Worm (Caenorhabditis elegans) whole organism, L4/young adult: Measurements from ENCODE around the gene B0348.2.
A peak's percentile ranks its signal among the peaks of the same experiment; 100 is the strongest.

Experiments
- W03F9.2 ChIP-seq: fragments of 150-350 bp; optimal IDR thresholded peaks from 2 replicates; lab custom pipeline; 2014; ENCODE audit warnings: missing biosample characterization, missing genetic modification characterization
- dao-5 ChIP-seq: sonication (generic microtip); optimal IDR thresholded peaks from 2 replicates; lab custom pipeline; 2016; ENCODE audit warnings: missing genotype, missing genetic modification characterization, moderate library complexity, missing compliant biosample characterization
- him-1 ChIP-seq: sonication (generic microtip); optimal IDR thresholded peaks from 2 replicates; lab custom pipeline; 2016; ENCODE audit warnings: missing genotype, missing genetic modification reagents, missing genetic modification characterization, missing compliant biosample characterization

B0348.2 gene

DNA sequence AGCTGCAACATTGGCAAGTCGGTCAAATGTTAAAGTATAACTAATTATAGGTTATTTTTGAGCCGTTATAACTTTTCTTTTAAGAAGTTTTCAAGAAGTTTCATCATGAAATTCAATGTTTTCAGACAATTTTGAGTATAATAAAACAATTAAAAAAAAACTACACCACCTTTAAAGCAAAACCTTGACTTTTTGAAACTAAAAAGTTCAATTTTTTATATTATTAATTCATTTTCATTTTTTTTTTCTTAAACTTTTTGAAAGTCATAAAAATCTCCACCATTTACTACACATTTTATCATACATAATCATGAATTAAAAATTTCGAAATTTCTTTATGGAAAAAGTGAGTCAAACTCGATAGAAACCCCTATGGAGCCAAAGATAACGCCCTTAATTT is at the start of gene B0348.2:
B0348.2 (plus strand) TSS at position 301 of the 400 bp plus-strand sequence.
- TF ChIP-seq dao-5 (tag; lab: Kevin White, UChicago) (no peak), W03F9.2 (tag; lab: Kevin White, UChicago) (no peak), him-1 (no peak)

DNA sequence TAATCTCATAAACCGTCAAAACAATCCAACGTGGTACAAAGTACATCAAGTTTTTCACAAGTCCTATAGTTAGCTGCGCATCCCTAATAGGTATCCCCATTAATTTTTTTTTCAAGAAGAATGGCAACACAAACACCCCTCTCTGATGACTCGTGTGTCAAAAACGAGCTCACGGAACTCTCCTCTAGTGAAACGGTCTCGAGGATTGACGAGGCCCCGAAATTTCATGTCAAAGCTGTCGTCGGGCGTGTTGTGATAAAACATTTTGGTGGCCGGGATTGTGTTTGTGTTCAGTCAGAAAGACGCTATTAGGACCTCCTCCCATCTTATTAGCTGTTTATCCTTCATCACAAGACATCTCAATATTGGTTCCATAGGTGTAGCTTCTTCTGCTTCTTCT is 43.8 kb upstream of the B0348.2 start, which contains the start of gene idpp-2:
idpp-2 (plus strand) TSS at position 301 of the 400 bp plus-strand sequence.
- TF ChIP-seq him-1, result no peak
- no peak for TF ChIP-seq W03F9.2 (tag; lab: Kevin White, UChicago)
- no peak for TF ChIP-seq dao-5 (tag; lab: Kevin White, UChicago)

DNA sequence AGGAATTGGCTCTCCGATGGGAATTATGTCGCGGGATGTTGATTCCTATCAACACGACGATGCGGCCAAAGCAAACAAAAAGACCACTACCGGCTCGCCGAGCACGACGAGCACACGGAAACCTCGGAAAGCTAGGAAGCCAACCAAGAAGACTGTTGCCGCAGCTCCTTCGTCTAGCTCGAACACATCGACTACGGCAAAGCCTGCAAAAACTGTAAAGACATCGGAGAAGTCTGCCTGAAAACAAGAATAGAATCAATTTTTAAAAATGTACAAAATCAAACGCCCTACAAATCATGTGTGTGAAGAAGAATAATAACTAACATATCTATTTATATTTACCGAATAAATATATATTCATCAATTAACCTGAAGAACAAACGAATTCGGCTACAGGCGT is 38.8 kb upstream of the B0348.2 start:
- TF ChIP-seq dao-5 (tag; lab: Kevin White, UChicago) (no peak), W03F9.2 (tag; lab: Kevin White, UChicago) (no peak), him-1 (no peak)

DNA sequence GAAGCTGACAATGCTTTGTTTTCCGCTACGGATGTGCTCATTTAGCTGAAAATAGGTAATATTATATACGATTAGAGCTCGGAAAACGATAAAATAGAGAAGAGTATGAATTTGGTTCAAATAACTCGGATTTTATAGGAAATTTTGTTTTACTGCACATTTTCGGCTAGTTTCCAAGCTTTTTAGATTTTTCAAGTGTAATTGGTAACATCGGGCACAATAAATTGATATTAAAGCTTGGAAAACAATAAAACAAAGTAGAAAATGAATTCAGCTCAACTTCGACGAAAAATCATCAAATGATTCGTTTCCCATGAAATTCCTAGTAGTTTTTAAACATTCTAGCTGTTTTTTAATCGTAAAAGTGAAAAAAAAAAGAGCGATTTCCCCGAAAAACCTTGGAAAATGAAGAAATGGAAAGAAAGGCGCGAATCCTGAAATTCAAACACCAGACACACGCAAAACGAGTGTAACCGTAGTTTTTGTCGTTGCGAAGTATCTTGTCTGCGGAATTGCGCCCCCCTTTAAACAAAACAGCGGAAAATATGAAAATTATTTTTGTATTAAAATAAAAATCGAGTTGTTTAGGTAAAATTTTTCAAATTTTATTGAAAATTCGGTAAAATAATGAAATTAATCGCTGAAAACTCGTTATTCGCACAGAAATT is 37.2 kb upstream of the B0348.2 start, which contains the start of gene ife-3:
ife-3 (minus strand) TSS at position 51 of the 668 bp plus-strand sequence.
- no peak for TF ChIP-seq him-1
- no peak for TF ChIP-seq dao-5 (tag; lab: Kevin White, UChicago)
- TF ChIP-seq W03F9.2 (tag; lab: Kevin White, UChicago), result peak; percentile 49

DNA sequence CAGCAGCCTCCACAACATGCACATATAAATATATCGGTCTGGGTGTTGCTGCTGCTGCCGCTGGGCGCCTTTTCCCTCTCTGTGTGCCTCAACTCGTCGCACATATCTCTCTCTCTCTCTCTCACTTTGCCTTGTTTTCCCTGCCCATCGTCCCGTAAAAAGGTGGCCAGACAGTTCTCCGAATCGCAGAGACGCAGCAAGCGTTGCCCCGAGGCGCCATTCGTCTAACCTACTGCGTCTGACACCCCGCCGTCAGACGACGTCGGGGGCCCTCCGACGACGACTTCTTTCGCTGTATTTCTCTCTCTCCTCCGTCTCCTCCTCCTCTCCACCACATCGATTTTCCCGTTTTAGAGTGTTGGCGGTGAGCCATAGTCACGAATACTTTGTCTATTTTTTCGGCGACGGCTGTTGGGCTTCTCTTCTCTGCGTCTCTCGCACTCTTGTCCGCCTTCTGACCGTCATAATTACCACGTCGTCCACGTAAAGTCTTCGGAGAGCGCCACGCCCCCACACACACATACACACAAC is 36.3 kb upstream of the B0348.2 start, which contains the start of gene B0348.10:
B0348.10 (minus strand) TSS at position 24 of the 531 bp plus-strand sequence.
- TF ChIP-seq him-1 (peak; percentile 98), W03F9.2 (tag; lab: Kevin White, UChicago) (peak; percentile 9), dao-5 (tag; lab: Kevin White, UChicago) (no peak)

DNA sequence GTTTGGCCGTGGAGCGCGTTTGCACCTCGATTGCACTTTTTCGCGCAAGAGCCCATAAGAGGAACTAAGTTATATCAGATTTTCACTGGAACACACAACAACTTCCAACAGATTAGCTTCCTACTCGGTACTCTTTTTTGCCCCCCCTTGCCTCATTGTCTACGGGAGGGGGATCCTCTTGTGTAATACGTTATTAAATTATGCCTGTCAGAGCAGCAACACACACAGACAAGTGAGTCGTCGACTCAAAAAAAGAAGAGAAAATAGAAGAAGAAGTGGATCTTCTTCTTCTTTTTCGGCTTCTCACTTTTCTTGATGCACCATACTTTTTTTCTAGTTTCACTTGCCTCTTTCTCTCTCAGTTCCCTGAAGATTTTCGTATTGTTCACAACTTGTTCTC is 34.0 kb upstream of the B0348.2 start:
- TF ChIP-seq dao-5 (tag; lab: Kevin White, UChicago), result no peak
- TF ChIP-seq him-1, result peak; percentile 2
- no peak for TF ChIP-seq W03F9.2 (tag; lab: Kevin White, UChicago)

DNA sequence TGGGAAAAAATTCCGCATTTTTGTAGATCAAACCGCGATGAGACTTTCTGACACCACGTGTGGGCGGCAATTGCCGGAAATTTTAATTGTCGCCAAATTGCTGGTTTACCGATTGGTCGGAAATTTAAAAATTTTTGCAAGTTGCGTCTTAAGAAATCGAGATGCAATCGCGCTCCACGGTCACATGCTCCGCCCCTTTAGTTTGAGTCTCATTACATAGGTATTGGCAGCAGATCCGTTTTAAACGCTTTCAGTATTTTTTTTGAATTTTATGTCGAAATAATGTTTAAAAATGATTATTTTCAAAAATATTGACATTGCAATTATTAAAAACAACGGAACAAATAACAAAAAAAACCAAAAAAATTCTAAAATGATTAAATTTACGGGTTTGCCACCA is 33.4 kb upstream of the B0348.2 start:
- TF ChIP-seq dao-5 (tag; lab: Kevin White, UChicago), result no peak
- no peak for TF ChIP-seq W03F9.2 (tag; lab: Kevin White, UChicago)
- TF ChIP-seq him-1, result no peak

DNA sequence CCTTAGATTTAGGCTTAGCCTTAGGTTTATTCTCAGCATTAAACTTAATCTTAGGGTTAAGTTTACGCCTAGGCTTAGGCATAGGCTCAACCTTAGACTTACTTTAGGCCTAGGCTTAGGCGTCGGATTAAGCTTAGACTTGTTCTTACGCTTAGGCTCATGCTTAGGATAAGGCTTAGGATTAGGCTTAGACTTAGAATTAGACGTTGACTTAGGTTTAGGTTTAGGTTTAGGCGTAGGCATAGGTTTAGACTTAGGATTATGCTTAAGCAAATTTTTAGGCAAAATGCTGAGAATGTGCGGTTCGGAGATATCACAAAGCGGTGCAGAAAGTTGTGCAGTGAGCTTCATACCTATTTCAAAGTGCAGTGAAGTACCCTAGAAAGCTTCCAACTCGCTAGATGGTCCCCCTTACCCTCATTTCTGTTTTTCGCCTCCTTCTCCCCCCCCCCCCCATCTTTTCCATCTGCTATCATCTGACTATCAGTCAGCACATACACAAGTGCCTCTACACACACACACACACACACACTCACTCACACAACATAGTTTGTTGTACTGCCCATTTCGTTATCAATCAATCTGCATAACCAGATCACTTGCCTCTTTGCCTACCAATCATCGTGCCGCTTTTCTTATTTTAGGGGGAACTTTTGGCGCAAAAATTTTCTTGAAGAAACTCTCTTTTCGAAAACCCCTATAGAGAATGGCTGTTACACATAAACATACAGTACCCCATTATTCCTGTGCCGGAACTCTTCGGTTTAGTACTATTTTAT is 28.9 kb upstream of the B0348.2 start:
- TF ChIP-seq W03F9.2 (tag; lab: Kevin White, UChicago), result no peak
- no peak for TF ChIP-seq dao-5 (tag; lab: Kevin White, UChicago)
- no peak for TF ChIP-seq him-1

DNA sequence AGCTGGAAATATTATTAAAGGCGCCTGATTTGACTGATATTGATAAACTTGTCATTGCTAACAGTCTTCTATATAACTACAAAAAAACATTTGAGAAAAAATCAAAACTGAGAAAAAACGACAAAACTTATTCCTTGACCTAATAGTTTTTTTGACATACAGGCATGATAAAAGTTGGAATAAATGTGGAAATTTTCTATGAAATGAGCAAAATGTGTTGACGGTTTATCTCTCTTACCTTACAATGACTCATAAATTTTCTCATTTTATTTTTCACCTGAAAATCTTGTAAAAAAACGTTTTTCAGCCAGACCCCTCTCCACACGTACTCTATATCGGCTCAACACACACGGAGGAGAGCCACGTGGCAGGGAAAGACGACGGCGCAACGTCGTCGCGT is 24.6 kb upstream of the B0348.2 start, which contains the start of gene egl-8:
egl-8 (plus strand) TSS at position 301 of the 400 bp plus-strand sequence.
- no peak for TF ChIP-seq him-1
- no peak for TF ChIP-seq W03F9.2 (tag; lab: Kevin White, UChicago)
- no peak for TF ChIP-seq dao-5 (tag; lab: Kevin White, UChicago)

DNA sequence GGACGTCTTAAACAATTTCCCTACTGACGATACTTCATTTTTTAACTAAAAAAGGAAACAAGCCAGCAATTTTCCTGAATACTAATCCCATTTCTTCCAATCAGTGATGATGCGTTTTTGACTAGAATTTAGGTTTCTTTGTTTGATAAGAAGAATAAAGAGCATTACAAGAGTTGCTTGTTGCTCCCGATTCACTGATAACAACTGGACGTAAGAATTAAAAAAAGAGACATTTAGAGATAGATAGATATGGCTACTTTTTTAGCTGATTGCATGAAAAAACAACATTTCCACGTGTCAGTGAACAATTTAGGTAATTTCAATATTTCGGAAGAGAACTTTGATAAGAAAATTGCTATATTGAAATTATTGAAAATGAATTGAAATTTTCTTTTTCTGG is 23.3 kb upstream of the B0348.2 start:
- TF ChIP-seq dao-5 (tag; lab: Kevin White, UChicago), result no peak
- TF ChIP-seq him-1, result no peak
- no peak for TF ChIP-seq W03F9.2 (tag; lab: Kevin White, UChicago)

DNA sequence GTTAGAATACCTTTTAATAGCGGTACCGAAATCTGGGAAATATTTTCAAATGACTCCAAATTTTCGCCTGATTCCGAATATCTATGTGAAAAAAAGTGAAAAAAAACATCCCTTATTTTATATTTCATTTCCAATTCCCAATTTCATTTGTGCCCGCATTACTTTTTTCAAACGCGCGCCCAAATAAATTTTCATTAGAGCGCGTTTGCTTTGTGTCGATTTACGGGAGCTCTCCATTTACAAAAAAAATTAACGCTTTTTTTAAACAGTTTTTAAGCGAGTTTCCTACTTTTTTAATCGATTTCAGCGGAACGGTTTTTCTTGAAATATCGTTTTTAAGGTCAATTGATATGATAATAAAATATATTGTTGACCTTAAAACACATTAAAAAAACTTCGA is 20.9 kb upstream of the B0348.2 start:
- TF ChIP-seq dao-5 (tag; lab: Kevin White, UChicago) (no peak), W03F9.2 (tag; lab: Kevin White, UChicago) (no peak), him-1 (no peak)

DNA sequence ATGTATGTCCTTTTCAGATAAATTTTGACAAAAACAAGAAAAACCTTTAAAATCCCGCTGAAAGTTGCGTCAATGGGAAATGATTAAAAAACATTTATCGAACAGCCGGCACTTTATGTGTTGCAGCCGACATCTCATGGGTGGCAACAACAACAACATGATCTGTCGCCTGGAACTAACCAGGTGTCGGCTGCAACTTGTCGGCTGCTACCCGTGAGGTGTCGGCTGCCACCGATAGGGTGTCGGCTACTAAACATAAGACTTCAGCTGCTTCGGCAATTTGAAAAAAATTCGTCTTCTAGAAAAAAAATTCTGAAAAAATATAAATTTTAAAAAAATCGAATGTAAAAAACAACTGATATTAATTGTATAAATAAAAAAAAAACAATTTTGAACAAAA is 17.5 kb upstream of the B0348.2 start:
- no peak for TF ChIP-seq dao-5 (tag; lab: Kevin White, UChicago)
- no peak for TF ChIP-seq W03F9.2 (tag; lab: Kevin White, UChicago)
- no peak for TF ChIP-seq him-1

DNA sequence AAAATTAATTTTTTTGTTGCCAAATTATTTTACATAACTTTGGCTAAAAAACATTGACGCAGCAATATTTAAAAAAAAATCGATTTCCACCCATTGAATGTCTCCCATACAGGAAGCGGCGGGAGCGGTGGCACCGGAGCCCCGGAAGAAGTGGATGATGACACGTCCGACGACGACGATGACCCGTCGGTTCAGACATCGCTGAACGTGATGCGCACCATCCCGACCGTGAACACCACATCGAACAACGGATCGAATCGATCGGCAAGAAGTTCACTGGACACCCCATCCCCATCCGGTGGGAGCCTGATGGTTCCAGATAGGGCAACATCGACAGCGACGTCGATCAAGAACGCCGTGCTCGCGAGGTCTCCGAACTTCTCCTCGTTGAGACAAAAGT is 16.8 kb upstream of the B0348.2 start:
- TF ChIP-seq him-1 (no peak), W03F9.2 (tag; lab: Kevin White, UChicago) (no peak), dao-5 (tag; lab: Kevin White, UChicago) (no peak)

DNA sequence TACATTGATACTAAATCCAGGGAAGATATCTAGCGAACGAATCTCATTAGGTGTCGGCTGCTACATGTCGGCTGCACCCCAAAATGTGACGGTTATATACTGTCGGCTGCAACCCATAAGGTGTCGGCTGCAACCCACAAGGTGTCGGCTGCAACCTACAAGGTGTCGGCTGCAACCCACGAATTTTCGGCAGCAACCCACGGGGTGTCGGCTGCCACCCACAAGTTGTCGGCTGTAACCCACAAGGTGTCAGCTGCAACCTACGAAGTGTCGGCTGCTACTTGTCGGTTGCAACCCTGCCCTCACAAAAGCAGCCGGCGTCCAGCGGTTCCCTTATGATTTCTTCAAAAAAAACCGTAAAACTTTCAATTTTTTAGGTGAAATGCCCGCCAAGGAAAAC is 15.3 kb upstream of the B0348.2 start:
- TF ChIP-seq dao-5 (tag; lab: Kevin White, UChicago) (no peak), him-1 (no peak), W03F9.2 (tag; lab: Kevin White, UChicago) (no peak)
